Worm (Caenorhabditis elegans): ENCODE measurements around the gene ttr-40.

DNA sequence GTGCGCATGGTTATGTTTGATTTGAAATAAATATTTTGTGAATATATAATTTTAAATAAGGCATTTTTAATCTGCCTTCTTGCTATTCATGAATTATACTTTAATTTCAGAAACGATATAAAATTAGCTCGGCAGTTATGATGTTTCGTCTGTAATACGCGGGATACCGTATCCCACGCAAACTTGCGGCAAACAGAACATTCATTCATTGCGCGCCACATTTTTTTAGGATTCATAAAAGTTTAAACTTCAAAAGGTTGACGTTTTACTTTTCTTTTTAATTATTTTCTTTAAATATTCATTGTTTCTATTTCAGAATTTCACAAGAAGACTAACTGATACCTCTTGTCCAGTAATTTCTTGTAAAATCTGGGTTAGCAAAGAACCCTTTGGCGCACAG is 32.4 kb downstream of the ttr-40 start, which contains the start of gene tag-153:
- TF ChIP-seq nhr-232 (tag; optimal IDR thresholded peaks at IDR 0.05) (no peak), ceh-31 (tag; optimal IDR thresholded peaks at IDR 0.05) (no peak), pax-1 (tag; optimal IDR thresholded peaks at IDR 0.05) (no peak), F13H6.1 (tag; optimal IDR thresholded peaks at IDR 0.05) (no peak), nfya-1 (tag; optimal IDR thresholded peaks at IDR 0.05) (no peak), dmd-4 (tag; optimal IDR thresholded peaks at IDR 0.05; ENCODE audit: borderline replicate concordance) (no peak), sox-2 (GFP tag; IDR thresholded peaks at IDR 0.05) (no peak), hlh-6 (tag; optimal IDR thresholded peaks at IDR 0.05) (no peak), gmeb-2 (tag; optimal IDR thresholded peaks at IDR 0.05) (no peak), pha-4 (tag; optimal IDR thresholded peaks at IDR 0.05) (no peak), mec-3 (tag; optimal IDR thresholded peaks at IDR 0.05; ENCODE audit: borderline replicate concordance) (no peak), fkh-10 (GFP tag; optimal IDR thresholded peaks at IDR 0.05) (no peak)
